Fruit fly (Drosophila melanogaster) whole organism, wandering third instar larva: ENCODE results near the gene epsilonCOP.

Source experiments
- Abd-B ChIP-seq: fragments of >200 bp; optimal IDR thresholded peaks from 2 replicates; lab custom pipeline; 2017; ENCODE audit warnings: missing biosample characterization, missing genetic modification characterization
- CrebA ChIP-seq: fragments of 200-800 bp; sonication (Bioruptor generic); optimal IDR thresholded peaks from 2 replicates; lab custom pipeline; 2016; ENCODE audit warnings: missing biosample characterization, mild to moderate bottlenecking, missing genetic modification characterization, borderline replicate concordance
- OdsH ChIP-seq: fragments of 200-800 bp; sonication (Bioruptor generic); optimal IDR thresholded peaks from 2 replicates; lab custom pipeline; 2016; ENCODE audit warnings: missing biosample characterization, mild to moderate bottlenecking, missing genetic modification characterization
- br ChIP-seq: fragments of 200-800 bp; sonication (Bioruptor generic); optimal IDR thresholded peaks from 2 replicates; lab custom pipeline; 2016; ENCODE audit warnings: missing biosample characterization, missing genetic modification characterization
- dl ChIP-seq, 2 experiments: fragments of 175-275, 200-275 bp in 1 of 2; fragments of 200-275 bp in 1 of 2; sonication (Bioruptor generic); optimal IDR thresholded peaks; lab custom pipeline; 2018; ENCODE audit warnings: mild to moderate bottlenecking in 2 of 2, missing biosample characterization in 2 of 2, missing genetic modification characterization in 2 of 2, moderate library complexity in 2 of 2; ENCODE audit not compliant: partially characterized antibody in 2 of 2, insufficient read depth in 1 of 2
- fru ChIP-seq: fragments of 200-800 bp; sonication (Bioruptor generic); optimal IDR thresholded peaks from 3 replicates; lab custom pipeline; 2016; ENCODE audit warnings: missing biosample characterization, mild to moderate bottlenecking, missing genetic modification characterization
- h ChIP-seq: fragments of 200-800 bp; sonication (Bioruptor generic); optimal IDR thresholded peaks from 3 replicates; lab custom pipeline; 2016; ENCODE audit warnings: missing biosample characterization, mild to moderate bottlenecking, missing genetic modification characterization
- lola ChIP-seq: fragments of >200 bp; optimal IDR thresholded peaks from 2 replicates; lab custom pipeline; 2017; ENCODE audit warnings: missing biosample characterization, missing genetic modification characterization
- pan ChIP-seq: fragments of >200 bp; optimal IDR thresholded peaks from 2 replicates; lab custom pipeline; 2017
- psq ChIP-seq: fragments of 200-800 bp; sonication (Bioruptor generic); optimal IDR thresholded peaks from 3 replicates; lab custom pipeline; 2017; ENCODE audit warnings: missing biosample characterization, mild to moderate bottlenecking, missing genetic modification characterization, moderate library complexity
- rgr ChIP-seq: fragments of 200-800 bp; sonication (Bioruptor generic); optimal IDR thresholded peaks from 3 replicates; lab custom pipeline; 2016; ENCODE audit warnings: missing biosample characterization, mild to moderate bottlenecking, missing genetic modification characterization
- tai ChIP-seq: sonication (Bioruptor generic); optimal IDR thresholded peaks from 2 replicates; lab custom pipeline; 2016; ENCODE audit warnings: missing biosample characterization, missing genetic modification characterization

DNA sequence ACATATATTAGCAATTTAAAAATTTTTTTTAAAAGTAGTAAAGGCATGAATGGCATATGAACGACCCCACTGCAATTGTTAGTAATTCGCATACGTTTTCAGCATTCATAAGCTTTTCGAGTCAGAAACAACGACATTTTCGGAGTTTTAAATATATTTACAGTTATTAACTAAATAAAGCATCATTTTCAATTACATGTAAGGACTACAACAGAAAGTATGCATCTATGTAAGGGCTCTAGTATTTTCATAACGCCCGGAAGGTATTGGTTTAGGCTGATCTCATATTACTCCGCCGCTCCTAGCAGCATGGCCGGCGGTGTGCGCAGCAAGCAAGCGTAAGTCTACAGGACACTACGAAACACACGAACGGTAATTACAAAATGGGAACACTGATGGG, 14.6 kb upstream of the epsilonCOP start:
- no peak for TF ChIP-seq Abd-B (GFP tag; lab: Kevin White, UChicago)
- no peak for TF ChIP-seq OdsH (GFP tag; lab: Kevin White, UChicago)
- no peak for TF ChIP-seq br (GFP tag; lab: Kevin White, UChicago)
- TF ChIP-seq CrebA (GFP tag; lab: Kevin White, UChicago), result no peak
- TF ChIP-seq psq (GFP tag; lab: Kevin White, UChicago), result no peak
- TF ChIP-seq lola (GFP tag; lab: Kevin White, UChicago), result no peak
- TF ChIP-seq tai (GFP tag; lab: Kevin White, UChicago), result no peak
- no peak for TF ChIP-seq dl (GFP tag; optimal IDR thresholded peaks at IDR 0.05; lab: Kevin White, UChicago; ENCODE audit: insufficient read depth in 1 of 2, partially characterized antibody in 2 of 2)
- TF ChIP-seq h (GFP tag; lab: Kevin White, UChicago), result no peak
- no peak for TF ChIP-seq fru (GFP tag; lab: Kevin White, UChicago)
- TF ChIP-seq rgr (GFP tag; lab: Kevin White, UChicago), result no peak
- TF ChIP-seq pan (lab: Kevin White, UChicago), result no peak
